Worm (Caenorhabditis elegans) whole organism, L2 larva: ENCODE measurements around the gene F44E7.5.
A peak's percentile ranks its signal among the peaks of the same experiment; 100 is the strongest.

Source experiments
- C34F6.9 ChIP-seq: fragments of 150-350 bp; optimal IDR thresholded peaks from 2 replicates; lab custom pipeline; 2014; ENCODE audit warnings: missing biosample characterization, missing genetic modification characterization
- F13H6.1 ChIP-seq: sonication (generic microtip); optimal IDR thresholded peaks from 2 replicates; lab custom pipeline; 2016; ENCODE audit warnings: missing genetic modification characterization, missing compliant biosample characterization
- R02D3.7 ChIP-seq: fragments of 150-350 bp; optimal IDR thresholded peaks from 2 replicates; lab custom pipeline; 2014; ENCODE audit warnings: missing biosample characterization, missing genetic modification characterization
- Y55F3AM.14 ChIP-seq: fragments of 200-800 bp; sonication (Bioruptor generic); optimal IDR thresholded peaks from 2 replicates; lab custom pipeline; 2018; ENCODE audit warnings: mild to moderate bottlenecking, missing genetic modification characterization, missing compliant biosample characterization
- ZK546.5 ChIP-seq: sonication (generic microtip); optimal IDR thresholded peaks from 2 replicates; lab custom pipeline; 2017; ENCODE audit warnings: missing biosample characterization, missing genetic modification characterization
- aly-2 ChIP-seq: fragments of 150-350 bp; optimal IDR thresholded peaks from 2 replicates; lab custom pipeline; 2014; ENCODE audit warnings: missing biosample characterization, missing genetic modification characterization
- blmp-1 ChIP-seq: sonication (generic microtip); optimal IDR thresholded peaks from 2 replicates; lab custom pipeline; 2017; ENCODE audit warnings: missing genetic modification characterization, mild to moderate bottlenecking, missing compliant biosample characterization, antibody characterized with exemption, moderate library complexity; ENCODE audit not compliant: insufficient read depth
- ceh-16 ChIP-seq: fragments of 150-350 bp; optimal IDR thresholded peaks from 2 replicates; lab custom pipeline; 2014; ENCODE audit warnings: missing biosample characterization, missing genetic modification characterization
- dmd-4 ChIP-seq: sonication (generic microtip); optimal IDR thresholded peaks from 2 replicates; lab custom pipeline; 2017; ENCODE audit warnings: missing biosample characterization, missing genetic modification characterization
- elt-1 ChIP-seq: fragments of 150-350 bp; optimal IDR thresholded peaks from 2 replicates; lab custom pipeline; 2014; ENCODE audit warnings: missing biosample characterization, missing genetic modification characterization
- elt-3 ChIP-seq: sonication (generic microtip); optimal IDR thresholded peaks from 2 replicates; lab custom pipeline; 2017; ENCODE audit warnings: missing biosample characterization, missing genetic modification characterization
- fos-1 ChIP-seq: fragments of 150-350 bp; optimal IDR thresholded peaks from 2 replicates; lab custom pipeline; 2014; ENCODE audit warnings: missing biosample characterization, missing genetic modification characterization
- lin-13 ChIP-seq: fragments of 150-350 bp; optimal IDR thresholded peaks from 2 replicates; lab custom pipeline; 2014; ENCODE audit warnings: missing biosample characterization, missing genetic modification reagents, missing genetic modification characterization
- lsy-2 ChIP-seq, 2 experiments: fragments of 150-350 bp in 1 of 2; sonication (generic microtip) in 1 of 2; optimal IDR thresholded peaks; 2 replicates each; lab custom pipeline; 2014 to 2017; ENCODE audit warnings: missing biosample characterization in 2 of 2, missing genetic modification characterization in 2 of 2
- mbf-1 ChIP-seq: sonication (generic microtip); optimal IDR thresholded peaks from 2 replicates; lab custom pipeline; 2017; ENCODE audit warnings: missing biosample characterization, missing genetic modification characterization
- nhr-12 ChIP-seq: fragments of 150-350 bp; optimal IDR thresholded peaks from 2 replicates; lab custom pipeline; 2014; ENCODE audit warnings: missing biosample characterization, missing genetic modification characterization
- nhr-129 ChIP-seq: fragments of 150-350 bp; optimal IDR thresholded peaks from 2 replicates; lab custom pipeline; 2014; ENCODE audit warnings: missing biosample characterization, missing genetic modification characterization
- nhr-21 ChIP-seq: fragments of 150-350 bp; optimal IDR thresholded peaks from 2 replicates; lab custom pipeline; 2014; ENCODE audit warnings: missing biosample characterization, missing genetic modification characterization
- nhr-23 ChIP-seq: fragments of 150-350 bp; optimal IDR thresholded peaks from 2 replicates; lab custom pipeline; 2014; ENCODE audit warnings: missing biosample characterization, missing genetic modification reagents, missing genetic modification characterization
- nhr-237 ChIP-seq: fragments of 150-350 bp; optimal IDR thresholded peaks from 2 replicates; lab custom pipeline; 2014; ENCODE audit warnings: missing biosample characterization, missing genetic modification characterization
- nhr-25 ChIP-seq: fragments of 150-350 bp; sonication (generic microtip); optimal IDR thresholded peaks from 3 replicates; lab custom pipeline; 2014; ENCODE audit warnings: missing biosample characterization, missing genetic modification characterization
- peb-1 ChIP-seq: fragments of 150-350 bp; optimal IDR thresholded peaks from 2 replicates; lab custom pipeline; 2014; ENCODE audit warnings: missing biosample characterization, missing genetic modification characterization
- skn-1 ChIP-seq: sonication (generic microtip); optimal IDR thresholded peaks from 2 replicates; lab custom pipeline; 2017; ENCODE audit warnings: missing biosample characterization, missing genetic modification characterization
- sma-9 ChIP-seq, 2 experiments: fragments of 150-350 bp in 1 of 2; sonication (generic microtip) in 1 of 2; optimal IDR thresholded peaks; 2 replicates each; lab custom pipeline; 2014 to 2016; ENCODE audit warnings: missing genetic modification characterization in 2 of 2, mild to moderate bottlenecking in 1 of 2, missing biosample characterization in 1 of 2, missing compliant biosample characterization in 1 of 2, missing genetic modification reagents in 1 of 2, moderate library complexity in 1 of 2
- snpc-4 ChIP-seq: fragments of 150-350 bp; optimal IDR thresholded peaks from 2 replicates; lab custom pipeline; 2014; ENCODE audit warnings: missing biosample characterization, missing genetic modification characterization
- unc-39 ChIP-seq: fragments of 150-350 bp; optimal IDR thresholded peaks from 2 replicates; lab custom pipeline; 2014; ENCODE audit warnings: missing biosample characterization, missing genetic modification characterization
- unc-55 ChIP-seq: fragments of 150-350 bp; sonication (generic microtip); optimal IDR thresholded peaks from 3 replicates; lab custom pipeline; 2014; ENCODE audit warnings: missing biosample characterization, missing genetic modification reagents, missing genetic modification characterization
- unc-62 ChIP-seq: fragments of 150-350 bp; optimal IDR thresholded peaks from 2 replicates; lab custom pipeline; 2014; ENCODE audit warnings: missing biosample characterization, missing genetic modification reagents, missing genetic modification characterization
- ztf-4 ChIP-seq: fragments of 150-350 bp; optimal IDR thresholded peaks from 2 replicates; lab custom pipeline; 2014; ENCODE audit warnings: missing biosample characterization, missing genetic modification characterization

The F44E7.5 gene

ce11 chrV:5790497-5791280 is 10.0 kb upstream of the F44E7.5 start, which contains the start of the genes nhr-142 and F44E7.9 (continued):
- peak; percentile 70 for TF ChIP-seq nhr-25 (tag; lab: Kevin White, UChicago)

ce11 chrV:5788650-5789049 is 7.9 kb upstream of the F44E7.5 start:
- TF ChIP-seq ztf-4 (tag; lab: Kevin White, UChicago) (no peak), nhr-21 (tag; lab: Kevin White, UChicago) (no peak), skn-1 (tag; lab: Kevin White, UChicago) (no peak), blmp-1 (tag; lab: Kevin White, UChicago) (no peak), lsy-2 (tag; optimal IDR thresholded peaks at IDR 0.05; lab: Kevin White, UChicago) (peak in 1 of 2 experiments; percentile 10), ceh-16 (tag; lab: Kevin White, UChicago) (no peak), sma-9 (GFP tag; optimal IDR thresholded peaks at IDR 0.05; lab: Kevin White, UChicago) (peak; percentile 20), sma-9 (tag; optimal IDR thresholded peaks at IDR 0.05; lab: Kevin White, UChicago) (no peak), fos-1 (tag; lab: Kevin White, UChicago) (peak; percentile 18), nhr-237 (tag; lab: Kevin White, UChicago) (no peak), snpc-4 (tag; lab: Kevin White, UChicago) (no peak), aly-2 (tag; lab: Kevin White, UChicago) (no peak), R02D3.7 (tag; lab: Kevin White, UChicago) (no peak), mbf-1 (tag; lab: Kevin White, UChicago) (no peak)

DNA sequence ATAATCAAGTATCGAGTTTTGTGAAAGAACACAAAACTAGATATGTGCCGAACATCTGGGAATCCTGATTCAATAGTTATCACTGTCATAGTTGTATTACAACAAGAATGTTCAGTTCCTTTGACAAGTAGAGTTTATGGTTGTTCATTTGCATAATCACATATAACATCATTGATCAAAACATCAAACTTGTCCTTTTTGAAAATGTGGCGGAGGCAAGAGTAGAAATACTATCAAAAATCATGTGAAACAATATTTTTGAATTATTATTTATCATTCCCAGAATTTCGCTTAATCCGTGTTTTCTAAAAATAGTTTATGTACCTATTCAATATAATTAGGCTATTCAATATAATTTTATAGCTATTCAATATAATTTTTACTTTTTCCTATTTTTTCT is 4.7 kb upstream of the F44E7.5 start, which contains the start of gene F44E7.7:
F44E7.7 (minus strand) TSS at position 101 of the 400 bp plus-strand sequence.
- no peak for TF ChIP-seq peb-1 (tag; lab: Kevin White, UChicago)
- no peak for TF ChIP-seq nhr-25 (tag; lab: Kevin White, UChicago)
- no peak for TF ChIP-seq R02D3.7 (tag; lab: Kevin White, UChicago)
- TF ChIP-seq ZK546.5 (tag; lab: Kevin White, UChicago): no peak
- no peak for TF ChIP-seq C34F6.9 (tag; lab: Kevin White, UChicago)
- no peak for TF ChIP-seq nhr-23 (tag; lab: Kevin White, UChicago)
- TF ChIP-seq sma-9 (GFP tag; optimal IDR thresholded peaks at IDR 0.05; lab: Kevin White, UChicago): no peak
- no peak for TF ChIP-seq sma-9 (tag; optimal IDR thresholded peaks at IDR 0.05; lab: Kevin White, UChicago)
- TF ChIP-seq unc-62: no peak
- no peak for TF ChIP-seq lin-13 (GFP tag; lab: Kevin White, UChicago)
- no peak for TF ChIP-seq fos-1 (tag; lab: Kevin White, UChicago)
- TF ChIP-seq nhr-12: no peak
- TF ChIP-seq ceh-16 (tag; lab: Kevin White, UChicago): no peak
- no peak for TF ChIP-seq nhr-21 (tag; lab: Kevin White, UChicago)
- TF ChIP-seq elt-3 (tag; lab: Kevin White, UChicago): no peak
- no peak for TF ChIP-seq unc-39

- TF ChIP-seq snpc-4 (tag; lab: Kevin White, UChicago) (no peak), mbf-1 (tag; lab: Kevin White, UChicago) (no peak), Y55F3AM.14 (GFP tag; lab: Kevin White, UChicago) (no peak), dmd-4 (tag; lab: Kevin White, UChicago) (no peak), unc-55 (GFP tag; lab: Kevin White, UChicago) (no peak)
Observed at ce11 chrV:5782687-5783086, 2.0 kb upstream of the F44E7.5 start, which contains the start of gene fbxa-183. Gene fbxa-183 (minus strand): TSS chrV:5782787.

ce11 chrV:5779984-5780383 is 738 bp downstream of the F44E7.5 start:
- TF ChIP-seq F13H6.1 (tag; lab: Kevin White, UChicago) (peak; percentile 34), Y55F3AM.14 (GFP tag; lab: Kevin White, UChicago) (no peak), elt-1 (tag; lab: Kevin White, UChicago) (no peak), fos-1 (tag; lab: Kevin White, UChicago) (peak; percentile 44), lsy-2 (tag; optimal IDR thresholded peaks at IDR 0.05; lab: Kevin White, UChicago) (peak in 1 of 2 experiments; percentile 43), nhr-129 (tag; lab: Kevin White, UChicago) (peak; percentile 98), unc-55 (GFP tag; lab: Kevin White, UChicago) (peak; percentile 29), nhr-21 (tag; lab: Kevin White, UChicago) (no peak), sma-9 (GFP tag; optimal IDR thresholded peaks at IDR 0.05; lab: Kevin White, UChicago) (peak; percentile 43), sma-9 (tag; optimal IDR thresholded peaks at IDR 0.05; lab: Kevin White, UChicago) (no peak), C34F6.9 (tag; lab: Kevin White, UChicago) (peak; percentile 44)
